Worm (Caenorhabditis elegans) whole organism, L4 larva: ENCODE data around the gene F15G9.2.

Source experiments
- F10B5.3 ChIP-seq: sonication (generic microtip); optimal IDR thresholded peaks from 2 replicates; lab custom pipeline; 2016; ENCODE audit warnings: mild to moderate bottlenecking, missing genetic modification characterization, missing compliant biosample characterization
- F26F4.8 ChIP-seq: fragments of 200-800 bp; sonication (Bioruptor generic); conservative IDR thresholded peaks from 2 replicates; pipeline ENCODE4 v1.3.6; 2022; ENCODE audit warnings: missing genetic modification characterization, missing compliant biosample characterization
- F37D6.2 ChIP-seq: sonication (generic microtip); optimal IDR thresholded peaks from 2 replicates; lab custom pipeline; 2016; ENCODE audit warnings: mild to moderate bottlenecking, missing genetic modification characterization, missing compliant biosample characterization
- Y5F2A.4 ChIP-seq: fragments of 200-800 bp; sonication (Bioruptor generic); optimal IDR thresholded peaks from 2 replicates; lab custom pipeline; 2018; ENCODE audit warnings: mild to moderate bottlenecking, missing genetic modification characterization, missing compliant biosample characterization
- ZK337.2 ChIP-seq: fragments of 200-800 bp; sonication (Bioruptor generic); IDR thresholded peaks from 2 replicates; pipeline ENCODE4 v1.3.6; 2022; ENCODE audit warnings: missing genetic modification reagents, missing genetic modification characterization, missing compliant biosample characterization
- aha-1 ChIP-seq: fragments of 150-350 bp; peaks from one replicate; lab custom pipeline; 2014; ENCODE audit warnings: missing biosample characterization, missing genetic modification characterization
- attf-4 ChIP-seq: sonication (generic microtip); optimal IDR thresholded peaks from 3 replicates; lab custom pipeline; 2017; ENCODE audit warnings: missing biosample characterization, missing genetic modification characterization
- ceh-20 ChIP-seq: fragments of 200-800 bp; sonication (Bioruptor generic); IDR thresholded peaks from 2 replicates; pipeline ENCODE4 v1.3.6; 2022; ENCODE audit warnings: missing genetic modification reagents, missing genetic modification characterization, missing compliant biosample characterization
- ces-1 ChIP-seq: fragments of 150-350 bp; sonication (generic microtip); optimal IDR thresholded peaks from 4 replicates; lab custom pipeline; 2014; ENCODE audit warnings: missing biosample characterization, missing genetic modification reagents, missing genetic modification characterization
- cey-2 ChIP-seq: sonication (generic microtip); optimal IDR thresholded peaks from 3 replicates; lab custom pipeline; 2017; ENCODE audit warnings: missing genetic modification characterization, mild to moderate bottlenecking, missing compliant biosample characterization, antibody characterized with exemption, borderline replicate concordance; ENCODE audit not compliant: insufficient read depth
- ctbp-1 ChIP-seq: fragments of 200-800 bp; sonication (Bioruptor generic); IDR thresholded peaks from 2 replicates; pipeline ENCODE4 v1.3.6; 2022; ENCODE audit warnings: missing genetic modification reagents, missing genetic modification characterization, missing compliant biosample characterization
- daf-16 ChIP-seq, 3 experiments: sonication (generic microtip); optimal IDR thresholded peaks; 2 replicates each; lab custom pipeline; 2016 to 2017; ENCODE audit warnings: missing genetic modification characterization in 3 of 3, missing genetic modification reagents in 3 of 3, mild to moderate bottlenecking in 2 of 3, missing compliant biosample characterization in 2 of 3, missing biosample characterization in 1 of 3, moderate library complexity in 1 of 3
- daf-19 ChIP-seq: fragments of 200-800 bp; sonication (Bioruptor generic); conservative IDR thresholded peaks from 2 replicates; pipeline ENCODE4 v1.3.6; 2022; ENCODE audit warnings: missing genetic modification characterization, missing compliant biosample characterization
- dmd-6 ChIP-seq: fragments of 200-800 bp; sonication (Bioruptor generic); IDR thresholded peaks from 2 replicates; pipeline ENCODE4 v1.3.6; 2022; ENCODE audit warnings: missing genetic modification reagents, missing genetic modification characterization, missing compliant biosample characterization
- dmd-8 ChIP-seq: fragments of 200-800 bp; sonication (Bioruptor generic); IDR thresholded peaks from 2 replicates; pipeline ENCODE4 v1.3.6; 2022; ENCODE audit warnings: missing genetic modification characterization, missing compliant biosample characterization
- egl-43 ChIP-seq: fragments of 200-800 bp; sonication (Bioruptor generic); IDR thresholded peaks from 2 replicates; pipeline ENCODE4 v1.3.6; 2022; ENCODE audit warnings: missing genetic modification reagents, missing genetic modification characterization, missing compliant biosample characterization
- hmg-1.1 ChIP-seq: fragments of 200-800 bp; sonication (Bioruptor generic); IDR thresholded peaks from 2 replicates; pipeline ENCODE4 v1.3.6; 2022; ENCODE audit warnings: missing genetic modification reagents, missing genetic modification characterization, missing compliant biosample characterization
- jun-1 ChIP-seq: fragments of 150-350 bp; optimal IDR thresholded peaks from 2 replicates; lab custom pipeline; 2014; ENCODE audit warnings: missing biosample characterization, missing genetic modification reagents, missing genetic modification characterization
- lin-29 ChIP-seq: fragments of 200-800 bp; sonication (Bioruptor generic); IDR thresholded peaks from 2 replicates; pipeline ENCODE4 v1.3.6; 2022; ENCODE audit warnings: missing genetic modification reagents, missing genetic modification characterization, missing compliant biosample characterization
- lir-3 ChIP-seq: sonication (generic microtip); optimal IDR thresholded peaks from 2 replicates; lab custom pipeline; 2016; ENCODE audit warnings: mild to moderate bottlenecking, missing genetic modification characterization, missing compliant biosample characterization
- lsy-2 ChIP-seq, 2 experiments: fragments of 150-350 bp in 1 of 2; sonication (generic microtip) in 1 of 2; optimal IDR thresholded peaks; 2 replicates each; lab custom pipeline; 2014 to 2017; ENCODE audit warnings: missing biosample characterization in 2 of 2, missing genetic modification characterization in 2 of 2
- madf-9 ChIP-seq: fragments of 200-800 bp; sonication (Bioruptor generic); conservative IDR thresholded peaks from 2 replicates; pipeline ENCODE4 v1.3.6; 2022; ENCODE audit warnings: missing genetic modification reagents, missing genetic modification characterization, missing compliant biosample characterization
- mdl-1 ChIP-seq, 2 experiments: fragments of 150-350 bp in 1 of 2; sonication (generic microtip) in 1 of 2; optimal IDR thresholded peaks; 2 replicates each; lab custom pipeline; 2014 to 2017; ENCODE audit warnings: missing biosample characterization in 2 of 2, missing genetic modification characterization in 2 of 2
- mdt-29 ChIP-seq: fragments of 200-800 bp; sonication (Bioruptor generic); IDR thresholded peaks from 2 replicates; pipeline ENCODE4 v1.3.6; 2022; ENCODE audit warnings: missing genetic modification reagents, missing genetic modification characterization, missing compliant biosample characterization
- mxl-2 ChIP-seq: fragments of 200-800 bp; sonication (Bioruptor generic); conservative IDR thresholded peaks from 2 replicates; pipeline ENCODE4 v1.3.6; 2022; ENCODE audit warnings: missing genetic modification reagents, missing genetic modification characterization, missing compliant biosample characterization
- mxl-3 ChIP-seq: fragments of 200-800 bp; sonication (Bioruptor generic); optimal IDR thresholded peaks from 2 replicates; lab custom pipeline; 2018; ENCODE audit warnings: mild to moderate bottlenecking, missing genetic modification characterization, missing compliant biosample characterization
- nhr-11 ChIP-seq: fragments of 150-350 bp; optimal IDR thresholded peaks from 2 replicates; lab custom pipeline; 2014; ENCODE audit warnings: missing biosample characterization, missing genetic modification characterization
- nhr-111 ChIP-seq: fragments of 200-800 bp; sonication (Bioruptor generic); optimal IDR thresholded peaks from 2 replicates; lab custom pipeline; 2018; ENCODE audit warnings: mild to moderate bottlenecking, missing genetic modification characterization, missing compliant biosample characterization
- nhr-28 ChIP-seq: fragments of 150-350 bp; optimal IDR thresholded peaks from 2 replicates; lab custom pipeline; 2014; ENCODE audit warnings: missing biosample characterization, missing genetic modification characterization
- nhr-42 ChIP-seq: fragments of 200-800 bp; sonication (Bioruptor generic); IDR thresholded peaks from 2 replicates; pipeline ENCODE4 v1.3.6; 2022; ENCODE audit warnings: missing genetic modification characterization, missing compliant biosample characterization
- nhr-48 ChIP-seq: sonication (generic microtip); optimal IDR thresholded peaks from 2 replicates; lab custom pipeline; 2016; ENCODE audit warnings: mild to moderate bottlenecking, missing genetic modification characterization, missing compliant biosample characterization
- nhr-76 ChIP-seq: fragments of 150-350 bp; optimal IDR thresholded peaks from 2 replicates; lab custom pipeline; 2014; ENCODE audit warnings: missing biosample characterization, missing genetic modification characterization
- nhr-77 ChIP-seq: fragments of 150-350 bp; optimal IDR thresholded peaks from 2 replicates; lab custom pipeline; 2014; ENCODE audit warnings: missing biosample characterization, missing genetic modification characterization
- snpc-1.2 ChIP-seq: fragments of 200-800 bp; sonication (Bioruptor generic); IDR thresholded peaks from 2 replicates; pipeline ENCODE4 v1.3.6; 2022; ENCODE audit warnings: missing genetic modification reagents, missing genetic modification characterization, missing compliant biosample characterization
- tra-1 ChIP-seq: fragments of 200-800 bp; sonication (Bioruptor generic); IDR thresholded peaks from 2 replicates; pipeline ENCODE4 v1.3.6; 2022; ENCODE audit warnings: missing genetic modification reagents, missing genetic modification characterization, missing compliant biosample characterization
- unc-39 ChIP-seq: sonication (generic microtip); optimal IDR thresholded peaks from 2 replicates; lab custom pipeline; 2017; ENCODE audit warnings: missing biosample characterization, missing genetic modification characterization
- zfp-2 ChIP-seq: sonication (generic microtip); optimal IDR thresholded peaks from 2 replicates; lab custom pipeline; 2016; ENCODE audit warnings: mild to moderate bottlenecking, missing genetic modification characterization, missing compliant biosample characterization
- zip-2 ChIP-seq: fragments of 150-350 bp; optimal IDR thresholded peaks from 2 replicates; lab custom pipeline; 2014; ENCODE audit warnings: missing biosample characterization, missing genetic modification characterization
- ztf-11 ChIP-seq: fragments of 150-350 bp; optimal IDR thresholded peaks from 2 replicates; lab custom pipeline; 2014; ENCODE audit warnings: missing biosample characterization, missing genetic modification characterization

F15G9.2 gene

DNA sequence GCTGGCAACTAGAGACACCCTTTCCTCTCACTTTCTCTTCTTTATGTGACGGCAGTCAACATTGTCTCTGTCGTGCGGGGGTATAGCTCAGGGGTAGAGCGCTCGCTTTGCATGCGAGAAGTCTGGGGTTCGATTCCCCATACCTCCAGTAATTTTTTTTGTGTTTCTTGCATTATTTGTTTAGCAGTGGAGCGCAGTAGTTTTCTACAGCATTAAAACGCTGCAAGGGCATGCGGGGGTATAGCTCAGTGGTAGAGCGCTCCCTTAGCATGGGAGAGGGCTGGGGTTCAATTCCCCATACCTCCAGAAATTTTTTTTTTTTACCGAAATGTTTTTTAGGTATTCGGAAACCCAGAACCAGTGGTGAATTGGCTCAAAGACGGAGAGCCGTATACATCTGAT is 30.0 kb upstream of the F15G9.2 start (continued):
- peak; percentile 71 for TF ChIP-seq mxl-3
- TF ChIP-seq nhr-42 (GFP tag; lab: Robert Waterston, UW) = peak; percentile 93
- TF ChIP-seq nhr-111 (GFP tag; lab: Kevin White, UChicago) = peak; percentile 96
- peak; percentile 51 for TF ChIP-seq attf-4
- peak; percentile 69 for TF ChIP-seq nhr-28
- peak; percentile 86 for TF ChIP-seq nhr-48 (tag; lab: Kevin White, UChicago)
- peak; percentile 89 for TF ChIP-seq F10B5.3
- peak; percentile 78 for TF ChIP-seq zfp-2 (tag; lab: Kevin White, UChicago)
- peak; percentile 93 for TF ChIP-seq mdt-29 (GFP tag; lab: Robert Waterston, UW)
- peak; percentile 100 for TF ChIP-seq egl-43 (GFP tag; lab: Robert Waterston, UW)
- peak; percentile 78 for TF ChIP-seq nhr-11 (tag; lab: Kevin White, UChicago)
- peak; percentile 78 to 95 for TF ChIP-seq daf-16 (GFP tag; optimal IDR thresholded peaks at IDR 0.05; lab: Kevin White, UChicago)
- TF ChIP-seq daf-16 (tag; optimal IDR thresholded peaks at IDR 0.05; lab: Kevin White, UChicago) = peak; percentile 77
- peak; percentile 84 for TF ChIP-seq ces-1 (GFP tag; lab: Kevin White, UChicago)
- peak; percentile 42 for TF ChIP-seq nhr-77 (tag; lab: Kevin White, UChicago)
- TF ChIP-seq zip-2 (tag; lab: Kevin White, UChicago) = peak; percentile 68
- peak; percentile 71 for TF ChIP-seq jun-1
- TF ChIP-seq ceh-20 (GFP tag; lab: Robert Waterston, UW) = peak; percentile 97
- peak; percentile 99 for TF ChIP-seq hmg-1.1 (GFP tag; lab: Robert Waterston, UW)
- TF ChIP-seq dmd-6 (GFP tag; lab: Robert Waterston, UW) = peak; percentile 93
- TF ChIP-seq Y5F2A.4 = peak; percentile 93
- peak; percentile 98 for TF ChIP-seq ctbp-1 (GFP tag; lab: Robert Waterston, UW)
- TF ChIP-seq lsy-2 (tag; optimal IDR thresholded peaks at IDR 0.05; lab: Kevin White, UChicago) = peak in 1 of 2 experiments; percentile 8
- peak; percentile 93 for TF ChIP-seq lin-29 (GFP tag; lab: Robert Waterston, UW)
- peak; percentile 98 for TF ChIP-seq tra-1
- peak; percentile 86 for TF ChIP-seq F37D6.2
- TF ChIP-seq dmd-8 = peak; percentile 99
- peak; percentile 84 for TF ChIP-seq ZK337.2 (GFP tag; lab: Robert Waterston, UW)
- TF ChIP-seq lir-3 (tag; lab: Kevin White, UChicago) = peak; percentile 92
- TF ChIP-seq cey-2 (tag; lab: Kevin White, UChicago) = peak; percentile 9
- peak; percentile 97 for TF ChIP-seq snpc-1.2 (GFP tag; lab: Robert Waterston, UW)
- TF ChIP-seq mxl-2 (GFP tag; lab: Robert Waterston, UW) = peak; percentile 87
- peak; percentile 51 to 72 for TF ChIP-seq mdl-1 (tag; optimal IDR thresholded peaks at IDR 0.05; lab: Kevin White, UChicago)
- TF ChIP-seq aha-1 = peak; percentile 99
- TF ChIP-seq unc-39 = peak; percentile 81
- peak; percentile 99 for TF ChIP-seq F26F4.8 (GFP tag; lab: Robert Waterston, UW)
- peak; percentile 97 for TF ChIP-seq daf-19 (GFP tag; lab: Robert Waterston, UW)

DNA sequence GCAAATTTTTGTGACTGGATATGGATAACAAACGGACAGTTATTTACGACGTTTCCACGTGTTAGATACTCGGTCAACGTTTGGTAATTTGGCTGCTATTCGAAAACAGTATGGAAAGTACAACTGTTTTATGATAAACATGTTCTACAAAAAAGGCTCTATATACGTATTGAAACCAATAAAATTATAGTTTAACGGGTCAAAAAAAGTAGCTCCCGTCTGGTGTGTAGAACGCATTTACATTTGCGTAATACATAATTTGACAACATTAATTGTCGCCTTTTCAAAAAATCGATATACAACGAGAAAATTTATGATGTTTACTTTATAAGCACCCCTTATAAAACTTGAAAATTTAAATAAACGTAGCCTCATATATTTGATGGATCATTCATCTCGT is 28.5 kb upstream of the F15G9.2 start:
- TF ChIP-seq aha-1 (peak; percentile 91), daf-19 (GFP tag; lab: Robert Waterston, UW) (no peak), daf-16 (GFP tag; optimal IDR thresholded peaks at IDR 0.05; lab: Kevin White, UChicago) (no peak), daf-16 (tag; optimal IDR thresholded peaks at IDR 0.05; lab: Kevin White, UChicago) (no peak), nhr-76 (tag; lab: Kevin White, UChicago) (no peak), ztf-11 (tag; lab: Kevin White, UChicago) (no peak), madf-9 (no peak), F26F4.8 (GFP tag; lab: Robert Waterston, UW) (no peak)
